Fruit fly (Drosophila melanogaster) whole organism, wandering third instar larva: ENCODE measurements around the gene jvl.

Experiments
- CG32264 ChIP-seq: fragments of 200-800 bp; sonication (Bioruptor generic); optimal IDR thresholded peaks from 2 replicates; lab custom pipeline; 2016; ENCODE audit warnings: missing biosample characterization, missing genetic modification characterization
- CG9705 ChIP-seq: fragments of 200-800 bp; sonication (Bioruptor generic); optimal IDR thresholded peaks from 2 replicates; lab custom pipeline; 2018; ENCODE audit warnings: missing biosample characterization, mild to moderate bottlenecking, missing genetic modification characterization
- CrebA ChIP-seq: fragments of 200-800 bp; sonication (Bioruptor generic); optimal IDR thresholded peaks from 2 replicates; lab custom pipeline; 2016; ENCODE audit warnings: missing biosample characterization, mild to moderate bottlenecking, missing genetic modification characterization, borderline replicate concordance
- GATAd ChIP-seq: sonication (Bioruptor generic); optimal IDR thresholded peaks from 2 replicates; lab custom pipeline; 2016; ENCODE audit warnings: missing biosample characterization, missing genetic modification characterization
- Hr78 ChIP-seq: fragments of >200 bp; optimal IDR thresholded peaks from 2 replicates; lab custom pipeline; 2017; ENCODE audit warnings: missing biosample characterization, missing genetic modification characterization
- Hr83 ChIP-seq: fragments of 200-300 bp; sonication (Bioruptor generic); optimal IDR thresholded peaks from 2 replicates; lab custom pipeline; 2016; ENCODE audit warnings: missing biosample characterization, mild to moderate bottlenecking, missing genetic modification characterization, moderate library complexity; ENCODE audit not compliant: poor library complexity, severe bottlenecking
- Jra ChIP-seq: sonication (Bioruptor generic); optimal IDR thresholded peaks from 2 replicates; lab custom pipeline; 2016; ENCODE audit warnings: missing biosample characterization, missing genetic modification characterization
- Myc ChIP-seq: fragments of >200 bp; optimal IDR thresholded peaks from 2 replicates; lab custom pipeline; 2017
- N ChIP-seq: fragments of >200 bp; optimal IDR thresholded peaks from 2 replicates; lab custom pipeline; 2018; ENCODE audit warnings: missing biosample characterization, missing external identifiers, missing genetic modification characterization
- OdsH ChIP-seq: fragments of 200-800 bp; sonication (Bioruptor generic); optimal IDR thresholded peaks from 2 replicates; lab custom pipeline; 2016; ENCODE audit warnings: missing biosample characterization, mild to moderate bottlenecking, missing genetic modification characterization
- Rel ChIP-seq, 2 experiments: fragments of 200-800 bp; sonication (Bioruptor generic) in 1 of 2; optimal IDR thresholded peaks; 2 replicates in 1 of 2; 3 replicates in 1 of 2; lab custom pipeline; 2016 to 2019; ENCODE audit warnings: mild to moderate bottlenecking in 2 of 2, missing biosample characterization in 2 of 2, missing genetic modification characterization in 2 of 2, moderate library complexity in 1 of 2
- Vsx2 ChIP-seq: fragments of 200-300, 225-300 bp; sonication (Bioruptor generic); optimal IDR thresholded peaks from 2 replicates; lab custom pipeline; 2018; ENCODE audit warnings: missing biosample characterization, missing genetic modification characterization; ENCODE audit not compliant: partially characterized antibody
- dl ChIP-seq, 2 experiments: fragments of 175-275, 200-275 bp in 1 of 2; fragments of 200-275 bp in 1 of 2; sonication (Bioruptor generic); optimal IDR thresholded peaks; lab custom pipeline; 2018; ENCODE audit warnings: mild to moderate bottlenecking in 2 of 2, missing biosample characterization in 2 of 2, missing genetic modification characterization in 2 of 2, moderate library complexity in 2 of 2; ENCODE audit not compliant: partially characterized antibody in 2 of 2, insufficient read depth in 1 of 2
- dmrt93B ChIP-seq: fragments of 200-800 bp; sonication (Bioruptor generic); optimal IDR thresholded peaks from 2 replicates; lab custom pipeline; 2018; ENCODE audit warnings: missing biosample characterization, mild to moderate bottlenecking, missing genetic modification characterization
- dsf ChIP-seq: sonication (Bioruptor generic); optimal IDR thresholded peaks from 2 replicates; lab custom pipeline; 2016; ENCODE audit warnings: missing biosample characterization, missing genetic modification characterization, borderline replicate concordance
- ey ChIP-seq: fragments of 200-800 bp; sonication (Bioruptor generic); optimal IDR thresholded peaks from 2 replicates; lab custom pipeline; 2016; ENCODE audit warnings: missing biosample characterization, missing genetic modification characterization
- fru ChIP-seq: fragments of 200-800 bp; sonication (Bioruptor generic); optimal IDR thresholded peaks from 3 replicates; lab custom pipeline; 2016; ENCODE audit warnings: missing biosample characterization, mild to moderate bottlenecking, missing genetic modification characterization
- h ChIP-seq: fragments of 200-800 bp; sonication (Bioruptor generic); optimal IDR thresholded peaks from 3 replicates; lab custom pipeline; 2016; ENCODE audit warnings: missing biosample characterization, mild to moderate bottlenecking, missing genetic modification characterization
- pan ChIP-seq: fragments of >200 bp; optimal IDR thresholded peaks from 2 replicates; lab custom pipeline; 2017
- psq ChIP-seq: fragments of 200-800 bp; sonication (Bioruptor generic); optimal IDR thresholded peaks from 3 replicates; lab custom pipeline; 2017; ENCODE audit warnings: missing biosample characterization, mild to moderate bottlenecking, missing genetic modification characterization, moderate library complexity
- rgr ChIP-seq: fragments of 200-800 bp; sonication (Bioruptor generic); optimal IDR thresholded peaks from 3 replicates; lab custom pipeline; 2016; ENCODE audit warnings: missing biosample characterization, mild to moderate bottlenecking, missing genetic modification characterization
- sage ChIP-seq: fragments of 200-800 bp; sonication (Bioruptor generic); optimal IDR thresholded peaks from 2 replicates; lab custom pipeline; 2016; ENCODE audit warnings: missing biosample characterization, mild to moderate bottlenecking, missing genetic modification characterization
- sv ChIP-seq: fragments of 200-800 bp; sonication (Bioruptor generic); optimal IDR thresholded peaks from 3 replicates; lab custom pipeline; 2016; ENCODE audit warnings: missing biosample characterization, missing genetic modification characterization
- tai ChIP-seq: sonication (Bioruptor generic); optimal IDR thresholded peaks from 2 replicates; lab custom pipeline; 2016; ENCODE audit warnings: missing biosample characterization, missing genetic modification characterization
- woc ChIP-seq: sonication (Bioruptor generic); optimal IDR thresholded peaks from 2 replicates; lab custom pipeline; 2016; ENCODE audit warnings: missing biosample characterization, mild to moderate bottlenecking, missing genetic modification characterization

The jvl gene

dm6 chr3R:14707703-14708643, 33.4 kb upstream of the jvl start:
- TF ChIP-seq Hr78 (GFP tag; lab: Kevin White, UChicago): no peak
- no peak for TF ChIP-seq Vsx2
- no peak for TF ChIP-seq psq (GFP tag; lab: Kevin White, UChicago)
- no peak for TF ChIP-seq tai (GFP tag; lab: Kevin White, UChicago)

- peak; percentile 30 for TF ChIP-seq h (GFP tag; lab: Kevin White, UChicago)
- peak; percentile 18 for TF ChIP-seq CG32264 (GFP tag; lab: Kevin White, UChicago)
- TF ChIP-seq Rel (GFP tag; optimal IDR thresholded peaks at IDR 0.05; lab: Kevin White, UChicago): no peak
- TF ChIP-seq Rel (tag; optimal IDR thresholded peaks at IDR 0.05; lab: Kevin White, UChicago): peak; percentile 24
- no peak for TF ChIP-seq CG9705 (GFP tag; lab: Kevin White, UChicago)
- peak; percentile 36 for TF ChIP-seq CrebA
Observed at dm6 chr3R:14708948-14709385, 32.4 kb upstream of the jvl start.

- TF ChIP-seq Jra: no peak
- no peak for TF ChIP-seq dl (GFP tag; optimal IDR thresholded peaks at IDR 0.05; lab: Kevin White, UChicago; ENCODE audit: insufficient read depth in 1 of 2, partially characterized antibody in 2 of 2)
- no peak for TF ChIP-seq GATAd (GFP tag; lab: Kevin White, UChicago)
- no peak for TF ChIP-seq rgr (GFP tag; lab: Kevin White, UChicago)
- no peak for TF ChIP-seq Vsx2
- no peak for TF ChIP-seq woc (GFP tag; lab: Kevin White, UChicago)
- TF ChIP-seq dsf (GFP tag; lab: Kevin White, UChicago): no peak
- no peak for TF ChIP-seq N (GFP tag; lab: Kevin White, UChicago)
- no peak for TF ChIP-seq dmrt93B (GFP tag; lab: Kevin White, UChicago)
- TF ChIP-seq Hr78 (GFP tag; lab: Kevin White, UChicago): no peak
Observed at dm6 chr3R:14709480-14709984, 31.9 kb upstream of the jvl start.

dm6 chr3R:14710673-14711072, 30.7 kb upstream of the jvl start:
- TF ChIP-seq CG9705 (GFP tag; lab: Kevin White, UChicago) (no peak), Rel (GFP tag; optimal IDR thresholded peaks at IDR 0.05; lab: Kevin White, UChicago) (no peak), Rel (tag; optimal IDR thresholded peaks at IDR 0.05; lab: Kevin White, UChicago) (no peak), h (GFP tag; lab: Kevin White, UChicago) (no peak), rgr (GFP tag; lab: Kevin White, UChicago) (no peak), psq (GFP tag; lab: Kevin White, UChicago) (no peak), pan (no peak), N (GFP tag; lab: Kevin White, UChicago) (no peak), sv (GFP tag; lab: Kevin White, UChicago) (no peak), fru (GFP tag; lab: Kevin White, UChicago) (no peak), Myc (lab: Kevin White, UChicago) (no peak)

- TF ChIP-seq rgr (GFP tag; lab: Kevin White, UChicago): peak; percentile 23
- no peak for TF ChIP-seq sv (GFP tag; lab: Kevin White, UChicago)
- peak; percentile 5 for TF ChIP-seq ey (GFP tag; lab: Kevin White, UChicago)
- TF ChIP-seq sage (GFP tag; lab: Kevin White, UChicago): peak; percentile 44
- no peak for TF ChIP-seq dl (GFP tag; optimal IDR thresholded peaks at IDR 0.05; lab: Kevin White, UChicago; ENCODE audit: insufficient read depth in 1 of 2, partially characterized antibody in 2 of 2)
- TF ChIP-seq Hr83: no peak
- TF ChIP-seq OdsH (GFP tag; lab: Kevin White, UChicago): peak; percentile 11
- peak; percentile 41 for TF ChIP-seq h (GFP tag; lab: Kevin White, UChicago)
- TF ChIP-seq CrebA: no peak
- TF ChIP-seq Rel (GFP tag; optimal IDR thresholded peaks at IDR 0.05; lab: Kevin White, UChicago): no peak
- TF ChIP-seq Rel (tag; optimal IDR thresholded peaks at IDR 0.05; lab: Kevin White, UChicago): peak; percentile 27
- TF ChIP-seq, all 38 proteins: peak for 6
Observed at dm6 chr3R:14711447-14712163, 29.8 kb upstream of the jvl start.
